Fruit fly (Drosophila melanogaster) whole organism, embryonic: ENCODE data around the gene CG14820.
A peak's percentile ranks its signal among the peaks of the same experiment; 100 is the strongest.

Experiments used
- Ada2b ChIP-seq: fragments of 200-800 bp; sonication (Bioruptor generic); IDR thresholded peaks from 2 replicates; pipeline ENCODE4 v1.3.6; 2022; ENCODE audit warnings: missing biosample characterization, missing genetic modification characterization
- CG10209 ChIP-seq: fragments of 200-800 bp; sonication (Bioruptor generic); optimal IDR thresholded peaks from 3 replicates; lab custom pipeline; 2017; ENCODE audit warnings: missing biosample characterization, mild to moderate bottlenecking, missing genetic modification characterization, missing genetic modification reagents
- CG10979 ChIP-seq: fragments of 200-800 bp; sonication (Bioruptor generic); optimal IDR thresholded peaks from 2 replicates; lab custom pipeline; 2018; ENCODE audit warnings: missing biosample characterization, mild to moderate bottlenecking, missing genetic modification characterization, moderate library complexity
- CG12155 ChIP-seq: fragments of 200-800 bp; sonication (Bioruptor generic); optimal IDR thresholded peaks from 3 replicates; lab custom pipeline; 2016; ENCODE audit warnings: missing biosample characterization, missing genetic modification characterization
- CG12659 ChIP-seq: fragments of 200-800 bp; sonication (Bioruptor generic); optimal IDR thresholded peaks from 3 replicates; lab custom pipeline; 2017; ENCODE audit warnings: mild to moderate bottlenecking, missing biosample characterization, missing genetic modification reagents, missing genetic modification characterization
- CG12942 ChIP-seq: fragments of 200-800 bp; sonication (Bioruptor generic); optimal IDR thresholded peaks from 3 replicates; lab custom pipeline; 2016; ENCODE audit warnings: missing biosample characterization, missing genetic modification characterization
- CG13287 ChIP-seq: fragments of 200-800 bp; sonication (Bioruptor generic); IDR thresholded peaks from 2 replicates; pipeline ENCODE4 v1.3.6; 2022; ENCODE audit warnings: missing biosample characterization, missing genetic modification characterization; ENCODE audit not compliant: partially characterized antibody
- CG13775 ChIP-seq: fragments of 200-800 bp; sonication (Bioruptor generic); optimal IDR thresholded peaks from 3 replicates; lab custom pipeline; 2017; ENCODE audit warnings: missing biosample characterization, mild to moderate bottlenecking, missing genetic modification characterization
- CG15011 ChIP-seq: fragments of 200-800 bp; sonication (Bioruptor generic); optimal IDR thresholded peaks from 3 replicates; lab custom pipeline; 2018; ENCODE audit warnings: missing biosample characterization, mild to moderate bottlenecking, missing genetic modification characterization
- CG1529 ChIP-seq: fragments of 200-800 bp; sonication (Bioruptor generic); optimal IDR thresholded peaks from 3 replicates; lab custom pipeline; 2018; ENCODE audit warnings: missing biosample characterization, missing genetic modification characterization
- CG17829 ChIP-seq: fragments of 200-800 bp; optimal IDR thresholded peaks from 2 replicates; lab custom pipeline; 2019; ENCODE audit warnings: missing biosample characterization, mild to moderate bottlenecking, missing genetic modification characterization, moderate library complexity
- CG18619 ChIP-seq: fragments of 200-800 bp; sonication (Bioruptor generic); optimal IDR thresholded peaks from 3 replicates; lab custom pipeline; 2017; ENCODE audit warnings: missing biosample characterization, mild to moderate bottlenecking, missing genetic modification characterization
- CG2202 ChIP-seq: fragments of 200-800 bp; sonication (Bioruptor generic); optimal IDR thresholded peaks from 2 replicates; lab custom pipeline; 2018; ENCODE audit warnings: missing biosample characterization, mild to moderate bottlenecking, missing genetic modification characterization
- CG2678 ChIP-seq: fragments of 200-800 bp; sonication (Bioruptor generic); optimal IDR thresholded peaks from 3 replicates; lab custom pipeline; 2019; ENCODE audit warnings: missing biosample characterization, mild to moderate bottlenecking, missing genetic modification characterization, moderate library complexity
- CG42726 ChIP-seq: fragments of 200-800 bp; sonication (Bioruptor generic); IDR thresholded peaks from 2 replicates; pipeline ENCODE4 v1.3.6; 2022; ENCODE audit warnings: missing biosample characterization, missing genetic modification characterization; ENCODE audit not compliant: partially characterized antibody
- CG4404 ChIP-seq: fragments of 200-800 bp; sonication (Bioruptor generic); IDR thresholded peaks from 2 replicates; pipeline ENCODE4 v1.3.6; 2022; ENCODE audit warnings: missing biosample characterization, missing genetic modification characterization
- CG4730 ChIP-seq: fragments of 200-800 bp; sonication (Bioruptor generic); IDR thresholded peaks from 2 replicates; pipeline ENCODE4 v1.3.6; 2022; ENCODE audit warnings: missing biosample characterization, missing genetic modification characterization
- CG6854 ChIP-seq: fragments of 200-800 bp; sonication (Bioruptor generic); optimal IDR thresholded peaks from 3 replicates; lab custom pipeline; 2017; ENCODE audit warnings: missing biosample characterization, mild to moderate bottlenecking, missing genetic modification characterization
- CG8388 ChIP-seq: fragments of 200-800 bp; sonication (Bioruptor generic); optimal IDR thresholded peaks from 2 replicates; lab custom pipeline; 2019; ENCODE audit warnings: missing biosample characterization, mild to moderate bottlenecking, missing genetic modification characterization, moderate library complexity
- CG8924 ChIP-seq: fragments of 200-800 bp; optimal IDR thresholded peaks from 3 replicates; lab custom pipeline; 2019; ENCODE audit warnings: missing biosample characterization, mild to moderate bottlenecking, missing genetic modification characterization, moderate library complexity
- CG9437 ChIP-seq: fragments of 200-800 bp; sonication (Bioruptor generic); optimal IDR thresholded peaks from 2 replicates; lab custom pipeline; 2018; ENCODE audit warnings: missing biosample characterization, mild to moderate bottlenecking, missing genetic modification characterization
- CG9727 ChIP-seq: fragments of 200-800 bp; sonication (Bioruptor generic); optimal IDR thresholded peaks from 3 replicates; lab custom pipeline; 2017; ENCODE audit warnings: missing biosample characterization, mild to moderate bottlenecking, missing genetic modification characterization
- Elba2 ChIP-seq: fragments of 200-800 bp; sonication (Bioruptor generic); optimal IDR thresholded peaks from 3 replicates; lab custom pipeline; 2016; ENCODE audit warnings: missing biosample characterization, missing genetic modification characterization
- Ets65A ChIP-seq: fragments of 200-800 bp; sonication (Bioruptor generic); peaks from one replicate; lab custom pipeline; 2016; ENCODE audit warnings: missing biosample characterization, missing genetic modification characterization
- Hr3 ChIP-seq: fragments of 200-800 bp; sonication (Bioruptor generic); optimal IDR thresholded peaks from 3 replicates; lab custom pipeline; 2016; ENCODE audit warnings: missing biosample characterization, missing genetic modification characterization
- MBD-R2 ChIP-seq: fragments of 200-800 bp; sonication (Bioruptor generic); IDR thresholded peaks from 2 replicates; pipeline ENCODE4 v1.3.6; 2022; ENCODE audit warnings: missing biosample characterization, missing genetic modification characterization
- PHDP ChIP-seq: fragments of 200-800 bp; sonication (Bioruptor generic); optimal IDR thresholded peaks from 3 replicates; lab custom pipeline; 2018; ENCODE audit warnings: missing biosample characterization, mild to moderate bottlenecking, missing genetic modification characterization, moderate library complexity
- Pdp1 ChIP-seq, 2 experiments: fragments of 200-800 bp; sonication (Bioruptor generic); optimal IDR thresholded peaks; 3 replicates each; lab custom pipeline; 2016; ENCODE audit warnings: missing biosample characterization in 2 of 2, missing genetic modification characterization in 2 of 2, mild to moderate bottlenecking in 1 of 2, moderate library complexity in 1 of 2
- Ptx1 ChIP-seq: fragments of 200-800 bp; sonication (Bioruptor generic); IDR thresholded peaks from 2 replicates; pipeline ENCODE4 v1.3.6; 2022; ENCODE audit warnings: missing biosample characterization, missing genetic modification characterization
- Sox102F ChIP-seq: fragments of 200-800 bp; sonication (Bioruptor generic); optimal IDR thresholded peaks from 2 replicates; lab custom pipeline; 2018; ENCODE audit warnings: missing biosample characterization, mild to moderate bottlenecking, missing genetic modification characterization, moderate library complexity
- Xbp1 ChIP-seq: fragments of 200-800 bp; sonication (Bioruptor generic); optimal IDR thresholded peaks from 3 replicates; lab custom pipeline; 2016; ENCODE audit warnings: missing biosample characterization, mild to moderate bottlenecking, missing genetic modification characterization
- ac ChIP-seq: fragments of 200-800 bp; sonication (Bioruptor generic); optimal IDR thresholded peaks from 3 replicates; lab custom pipeline; 2017; ENCODE audit warnings: missing biosample characterization, mild to moderate bottlenecking, missing genetic modification characterization
- amos ChIP-seq: fragments of 200-800 bp; sonication (Bioruptor generic); IDR thresholded peaks from 2 replicates; pipeline ENCODE4 v1.3.6; 2022; ENCODE audit warnings: missing biosample characterization, missing genetic modification characterization; ENCODE audit not compliant: partially characterized antibody
- gcm2 ChIP-seq: fragments of 200-800 bp; sonication (Bioruptor generic); optimal IDR thresholded peaks from 2 replicates; lab custom pipeline; 2016; ENCODE audit warnings: missing biosample characterization, missing genetic modification characterization
- ham ChIP-seq: fragments of 200-800 bp; sonication (Bioruptor generic); IDR thresholded peaks from 2 replicates; pipeline ENCODE4 v1.3.6; 2022; ENCODE audit warnings: missing biosample characterization, missing genetic modification characterization
- nau ChIP-seq: fragments of 200-800 bp; sonication (Bioruptor generic); optimal IDR thresholded peaks from 3 replicates; lab custom pipeline; 2017; ENCODE audit warnings: missing biosample characterization, mild to moderate bottlenecking, missing genetic modification characterization, missing genetic modification reagents
- odd ChIP-seq: fragments of 200-800 bp; sonication (Bioruptor generic); optimal IDR thresholded peaks from 2 replicates; lab custom pipeline; 2017; ENCODE audit warnings: missing biosample characterization, mild to moderate bottlenecking, missing genetic modification characterization
- peb ChIP-seq: fragments of 200-800 bp; sonication (Bioruptor generic); IDR thresholded peaks from 2 replicates; pipeline ENCODE4 v1.3.6; 2022; ENCODE audit warnings: missing biosample characterization, missing genetic modification characterization
- sc ChIP-seq, 3 experiments: fragments of >200 bp in 2 of 3; fragments of 200-800 bp in 1 of 3; sonication (Bioruptor generic) in 1 of 3; optimal IDR thresholded peaks; 2 replicates in 2 of 3; 3 replicates in 1 of 3; lab custom pipeline; 2017; ENCODE audit warnings: mild to moderate bottlenecking in 1 of 3, missing biosample characterization in 1 of 3, missing genetic modification characterization in 1 of 3, missing genetic modification reagents in 1 of 3
- seq ChIP-seq: fragments of 200-800 bp; sonication (Bioruptor generic); IDR thresholded peaks from 2 replicates; pipeline ENCODE4 v1.3.6; 2022; ENCODE audit warnings: missing biosample characterization, missing genetic modification characterization
- stc ChIP-seq: fragments of 200-800 bp; sonication (Bioruptor generic); IDR thresholded peaks from 2 replicates; pipeline ENCODE4 v1.3.6; 2022; ENCODE audit warnings: missing biosample characterization, missing genetic modification characterization
- unpg ChIP-seq: fragments of 200-800 bp; sonication (Bioruptor generic); optimal IDR thresholded peaks from 3 replicates; lab custom pipeline; 2018; ENCODE audit warnings: missing biosample characterization, mild to moderate bottlenecking, missing genetic modification characterization, moderate library complexity
- zen ChIP-seq: fragments of 200-800 bp; sonication (Bioruptor generic); optimal IDR thresholded peaks from 3 replicates; lab custom pipeline; 2018; ENCODE audit warnings: missing biosample characterization, mild to moderate bottlenecking, missing genetic modification characterization, moderate library complexity
- zfh1 ChIP-seq: fragments of 200-800 bp; sonication (Bioruptor generic); IDR thresholded peaks from 3 replicates; pipeline ENCODE4 v1.3.6; 2022; ENCODE audit warnings: missing biosample characterization, missing genetic modification characterization

CG14820 gene

dm6 chr3L:6981823-6982222, 49.1 kb downstream of the CG14820 start (continued):
- peak; percentile 34 for TF ChIP-seq CG9437 (GFP tag; lab: Kevin White, UChicago)
- peak; percentile 60 for TF ChIP-seq Ada2b (GFP tag; lab: Robert Waterston, UW)
- peak; percentile 68 for TF ChIP-seq CG8924 (tag; lab: Kevin White, UChicago)
- peak; percentile 56; the same call in 2 of the 3 replicates for TF ChIP-seq zfh1 (GFP tag; lab: Robert Waterston, UW)
- no peak for TF ChIP-seq sc (optimal IDR thresholded peaks at IDR 0.05; lab: Kevin White, UChicago)
- peak; percentile 47 for TF ChIP-seq sc (GFP tag; optimal IDR thresholded peaks at IDR 0.05; lab: Kevin White, UChicago)
- peak; percentile 45 for TF ChIP-seq CG2678
- peak; percentile 13 for TF ChIP-seq Elba2 (GFP tag; lab: Kevin White, UChicago)
- peak; percentile 3 to 36 for TF ChIP-seq Pdp1 (GFP tag; optimal IDR thresholded peaks at IDR 0.05; lab: Kevin White, UChicago)
- TF ChIP-seq CG15011 (GFP tag; lab: Kevin White, UChicago) = peak; percentile 7
- TF ChIP-seq CG13287 (GFP tag; lab: Robert Waterston, UW) = no peak
- peak; percentile 74 for TF ChIP-seq CG10979 (tag; lab: Kevin White, UChicago)
- TF ChIP-seq CG42726 (GFP tag; lab: Robert Waterston, UW) = no peak
- peak; percentile 87 for TF ChIP-seq CG9727
- no peak for TF ChIP-seq seq (GFP tag; lab: Robert Waterston, UW)
- no peak for TF ChIP-seq CG4730
- TF ChIP-seq CG2202 = peak; percentile 43
- TF ChIP-seq CG12942 = peak; percentile 2
- peak; percentile 36 for TF ChIP-seq CG18619 (GFP tag; lab: Kevin White, UChicago)
- peak; percentile 54 for TF ChIP-seq Sox102F
- peak; percentile 38 for TF ChIP-seq Xbp1 (GFP tag; lab: Kevin White, UChicago)
- 0 out of 2 replicates have a peak, but pooled peaks have one; percentile 47 for TF ChIP-seq Ptx1 (GFP tag; lab: Robert Waterston, UW)
- peak; percentile 32 for TF ChIP-seq Hr3 (GFP tag; lab: Kevin White, UChicago)
- peak; percentile 66 for TF ChIP-seq ac (GFP tag; lab: Kevin White, UChicago)
- peak; percentile 58 for TF ChIP-seq CG8388
- TF ChIP-seq nau = no peak
- TF ChIP-seq CG10209 (GFP tag; lab: Kevin White, UChicago) = peak; percentile 49
- TF ChIP-seq CG13775 (GFP tag; lab: Kevin White, UChicago) = peak; percentile 60
- TF ChIP-seq gcm2 (GFP tag; lab: Kevin White, UChicago) = no peak
- TF ChIP-seq CG17829 = peak; percentile 77
- TF ChIP-seq zen (tag; lab: Kevin White, UChicago) = peak; percentile 76
- peak; percentile 41 for TF ChIP-seq CG1529 (GFP tag; lab: Kevin White, UChicago)
- TF ChIP-seq PHDP (tag; lab: Kevin White, UChicago) = peak; percentile 37
- TF ChIP-seq Ets65A (GFP tag; lab: Kevin White, UChicago) = peak; percentile 16
- peak; percentile 14 for TF ChIP-seq CG12155 (GFP tag; lab: Kevin White, UChicago)
- 0 out of 2 replicates have a peak, but pooled peaks have one; percentile 17 for TF ChIP-seq peb
- peak; percentile 40; the same call in 1 of the 2 replicates for TF ChIP-seq stc (GFP tag; lab: Robert Waterston, UW)
- peak; percentile 48 for TF ChIP-seq unpg
- peak; percentile 79 for TF ChIP-seq CG4404 (GFP tag; lab: Robert Waterston, UW)
- peak; percentile 25 for TF ChIP-seq odd (GFP tag; lab: Kevin White, UChicago)
- TF ChIP-seq amos (GFP tag; lab: Robert Waterston, UW) = no peak
- TF ChIP-seq MBD-R2 (GFP tag; lab: Robert Waterston, UW) = 0 out of 2 replicates have a peak, but pooled peaks have one; percentile 19
- TF ChIP-seq CG6854 (GFP tag; lab: Kevin White, UChicago) = no peak
- TF ChIP-seq CG12659 (GFP tag; lab: Kevin White, UChicago) = peak; percentile 33
- no peak for TF ChIP-seq ham
